Fruit fly (Drosophila melanogaster) whole organism, wandering third instar larva: ENCODE data around the gene tbrd-1.

Source experiments
- GATAd ChIP-seq: sonication (Bioruptor generic); optimal IDR thresholded peaks from 2 replicates; lab custom pipeline; 2016; ENCODE audit warnings: missing biosample characterization, missing genetic modification characterization
- HLH106 ChIP-seq: fragments of 200-800 bp; optimal IDR thresholded peaks from 3 replicates; lab custom pipeline; 2019; ENCODE audit warnings: missing biosample characterization, mild to moderate bottlenecking, missing genetic modification characterization, moderate library complexity
- Hr78 ChIP-seq: fragments of >200 bp; optimal IDR thresholded peaks from 2 replicates; lab custom pipeline; 2017; ENCODE audit warnings: missing biosample characterization, missing genetic modification characterization
- N ChIP-seq: fragments of >200 bp; optimal IDR thresholded peaks from 2 replicates; lab custom pipeline; 2018; ENCODE audit warnings: missing biosample characterization, missing external identifiers, missing genetic modification characterization
- br ChIP-seq: fragments of 200-800 bp; sonication (Bioruptor generic); optimal IDR thresholded peaks from 2 replicates; lab custom pipeline; 2016; ENCODE audit warnings: missing biosample characterization, missing genetic modification characterization
- brk ChIP-seq: fragments of 200-800 bp; sonication (Bioruptor generic); optimal IDR thresholded peaks from 2 replicates; lab custom pipeline; 2016; ENCODE audit warnings: missing biosample characterization, mild to moderate bottlenecking, missing genetic modification characterization
- dmrt93B ChIP-seq: fragments of 200-800 bp; sonication (Bioruptor generic); optimal IDR thresholded peaks from 2 replicates; lab custom pipeline; 2018; ENCODE audit warnings: missing biosample characterization, mild to moderate bottlenecking, missing genetic modification characterization
- lola ChIP-seq: fragments of >200 bp; optimal IDR thresholded peaks from 2 replicates; lab custom pipeline; 2017; ENCODE audit warnings: missing biosample characterization, missing genetic modification characterization
- psq ChIP-seq: fragments of 200-800 bp; sonication (Bioruptor generic); optimal IDR thresholded peaks from 3 replicates; lab custom pipeline; 2017; ENCODE audit warnings: missing biosample characterization, mild to moderate bottlenecking, missing genetic modification characterization, moderate library complexity
- tai ChIP-seq: sonication (Bioruptor generic); optimal IDR thresholded peaks from 2 replicates; lab custom pipeline; 2016; ENCODE audit warnings: missing biosample characterization, missing genetic modification characterization
- usp ChIP-seq: fragments of >200 bp; optimal IDR thresholded peaks from 2 replicates; lab custom pipeline; 2017; ENCODE audit warnings: missing biosample characterization, missing genetic modification characterization

dm6 chr3R:23888273-23889220, 4.8 kb downstream of the tbrd-1 start:
- TF ChIP-seq N (GFP tag; lab: Kevin White, UChicago) (no peak), dmrt93B (GFP tag; lab: Kevin White, UChicago) (peak; percentile 33), Hr78 (GFP tag; lab: Kevin White, UChicago) (no peak), tai (GFP tag; lab: Kevin White, UChicago) (peak; percentile 86), lola (GFP tag; lab: Kevin White, UChicago) (no peak), GATAd (peak; percentile 18), usp (no peak), brk (GFP tag; lab: Kevin White, UChicago) (peak; percentile 75), br (GFP tag; lab: Kevin White, UChicago) (peak; percentile 86), psq (GFP tag; lab: Kevin White, UChicago) (peak; percentile 69), HLH106 (tag; lab: Kevin White, UChicago) (peak; percentile 88)
